Worm (Caenorhabditis elegans): ENCODE measurements around the gene riok-3.

DNA sequence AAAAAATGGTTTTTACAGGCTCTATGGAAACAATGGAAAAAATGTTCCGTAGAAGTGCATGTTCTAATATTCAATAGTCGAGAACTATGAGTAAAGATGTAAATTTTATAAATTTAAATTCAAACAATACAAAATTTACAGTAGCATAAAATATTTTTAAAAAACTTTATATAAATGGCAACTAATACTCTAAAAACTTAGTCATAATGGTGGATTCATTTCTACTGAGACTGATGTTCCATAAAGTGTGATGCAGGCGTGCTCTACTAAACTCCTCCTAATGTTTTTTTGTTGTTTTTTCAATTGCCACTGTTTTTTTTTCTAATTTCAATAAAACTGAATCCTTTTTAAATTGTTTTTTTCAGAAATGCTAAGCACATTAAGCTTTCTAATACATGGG, 3.4 kb upstream of the riok-3 start, which contains the start of gene gtap-2:
- no peak for TF ChIP-seq zag-1 (tag; optimal IDR thresholded peaks at IDR 0.05)
- no peak for TF ChIP-seq ceh-82 (tag; optimal IDR thresholded peaks at IDR 0.05)
- no peak for TF ChIP-seq nhr-23 (tag; optimal IDR thresholded peaks at IDR 0.05)
- TF ChIP-seq nhr-11 (tag; optimal IDR thresholded peaks at IDR 0.05), result no peak
- TF ChIP-seq unc-39 (tag; optimal IDR thresholded peaks at IDR 0.05), result no peak
- no peak for TF ChIP-seq unc-62 (GFP tag; optimal IDR thresholded peaks at IDR 0.05)
- no peak for TF ChIP-seq lin-11 (tag; optimal IDR thresholded peaks at IDR 0.05)

All from whole organism, L2 larva.